Fruit fly (Drosophila melanogaster) whole organism, embryonic: Measurements from ENCODE around the gene Mabi.

Experiments
- Antp ChIP-seq: fragments of 200-800 bp; sonication (Bioruptor generic); optimal IDR thresholded peaks from 3 replicates; lab custom pipeline; 2016; ENCODE audit warnings: missing biosample characterization, missing genetic modification characterization
- Asciz ChIP-seq: fragments of 200-800 bp; sonication (Bioruptor generic); optimal IDR thresholded peaks from 2 replicates; lab custom pipeline; 2017; ENCODE audit warnings: missing biosample characterization, mild to moderate bottlenecking, missing genetic modification characterization, missing genetic modification reagents
- Bdp1 ChIP-seq: fragments of 200-800 bp; sonication (Bioruptor generic); optimal IDR thresholded peaks from 3 replicates; lab custom pipeline; 2016; ENCODE audit warnings: missing biosample characterization, missing genetic modification characterization
- Bgb ChIP-seq: fragments of 200-800 bp; sonication (Bioruptor generic); IDR thresholded peaks from 2 replicates; pipeline ENCODE4 v1.3.6; 2022; ENCODE audit warnings: missing biosample characterization, missing genetic modification characterization; ENCODE audit not compliant: partially characterized antibody
- CG10462 ChIP-seq: fragments of 200-800 bp; sonication (Bioruptor generic); optimal IDR thresholded peaks from 2 replicates; lab custom pipeline; 2016; ENCODE audit warnings: missing biosample characterization, missing genetic modification characterization
- CG10654 ChIP-seq: fragments of 200-800 bp; sonication (Bioruptor generic); optimal IDR thresholded peaks from 2 replicates; lab custom pipeline; 2016; ENCODE audit warnings: missing biosample characterization, missing genetic modification characterization
- CG11398 ChIP-seq: fragments of 200-800 bp; sonication (Bioruptor generic); optimal IDR thresholded peaks from 2 replicates; lab custom pipeline; 2016; ENCODE audit warnings: missing biosample characterization, missing genetic modification characterization
- CG11504 ChIP-seq: fragments of 200-800 bp; sonication (Bioruptor generic); optimal IDR thresholded peaks from 3 replicates; lab custom pipeline; 2019; ENCODE audit warnings: missing biosample characterization, mild to moderate bottlenecking, missing genetic modification characterization, moderate library complexity
- CG12219 ChIP-seq: fragments of 200-800 bp; sonication (Bioruptor generic); optimal IDR thresholded peaks from 3 replicates; lab custom pipeline; 2018; ENCODE audit warnings: missing biosample characterization, mild to moderate bottlenecking, missing genetic modification characterization
- CG12769 ChIP-seq: fragments of 200-800 bp; sonication (Bioruptor generic); optimal IDR thresholded peaks from 2 replicates; lab custom pipeline; 2019; ENCODE audit warnings: missing biosample characterization, mild to moderate bottlenecking, missing genetic modification characterization, moderate library complexity
- CG14014 ChIP-seq: fragments of 200-800 bp; sonication (Bioruptor generic); IDR thresholded peaks from 2 replicates; pipeline ENCODE4 v1.3.6; 2022; ENCODE audit warnings: missing biosample characterization, missing genetic modification characterization
- CG14667 ChIP-seq: fragments of 200-800 bp; sonication (Bioruptor generic); IDR thresholded peaks from 2 replicates; pipeline ENCODE4 v1.3.6; 2022; ENCODE audit warnings: missing biosample characterization, missing genetic modification characterization
- CG15696 ChIP-seq: fragments of 200-800 bp; sonication (Bioruptor generic); optimal IDR thresholded peaks from 2 replicates; lab custom pipeline; 2019; ENCODE audit warnings: missing biosample characterization, mild to moderate bottlenecking, missing genetic modification characterization, moderate library complexity
- CG2116 ChIP-seq: fragments of 200-800 bp; sonication (Bioruptor generic); optimal IDR thresholded peaks from 3 replicates; lab custom pipeline; 2018; ENCODE audit warnings: missing biosample characterization, mild to moderate bottlenecking, missing genetic modification characterization
- CG2875 ChIP-seq: fragments of 200-800 bp; sonication (Bioruptor generic); optimal IDR thresholded peaks from 2 replicates; lab custom pipeline; 2017; ENCODE audit warnings: missing biosample characterization, mild to moderate bottlenecking, missing genetic modification characterization, missing genetic modification reagents
- CG3065 ChIP-seq: fragments of 200-800 bp; sonication (Bioruptor generic); optimal IDR thresholded peaks from 2 replicates; lab custom pipeline; 2016; ENCODE audit warnings: missing biosample characterization, missing genetic modification characterization
- CG4730 ChIP-seq: fragments of 200-800 bp; sonication (Bioruptor generic); IDR thresholded peaks from 2 replicates; pipeline ENCODE4 v1.3.6; 2022; ENCODE audit warnings: missing biosample characterization, missing genetic modification characterization
- CG6254 ChIP-seq: fragments of 200-800 bp; sonication (Bioruptor generic); optimal IDR thresholded peaks from 3 replicates; lab custom pipeline; 2017; ENCODE audit warnings: mild to moderate bottlenecking, missing biosample characterization, missing genetic modification reagents, missing genetic modification characterization
- CG7271 ChIP-seq: fragments of 200-800 bp; sonication (Bioruptor generic); optimal IDR thresholded peaks from 2 replicates; lab custom pipeline; 2018; ENCODE audit warnings: missing biosample characterization, mild to moderate bottlenecking, missing genetic modification characterization, moderate library complexity
- CG8924 ChIP-seq: fragments of 200-800 bp; optimal IDR thresholded peaks from 3 replicates; lab custom pipeline; 2019; ENCODE audit warnings: missing biosample characterization, mild to moderate bottlenecking, missing genetic modification characterization, moderate library complexity
- CG9876 ChIP-seq: fragments of 200-800 bp; sonication (Bioruptor generic); optimal IDR thresholded peaks from 2 replicates; lab custom pipeline; 2016; ENCODE audit warnings: missing biosample characterization, missing genetic modification characterization
- Dip2 ChIP-seq: fragments of 200-800 bp; sonication (Bioruptor generic); IDR thresholded peaks from 2 replicates; pipeline ENCODE4 v1.3.6; 2022; ENCODE audit warnings: missing biosample characterization, missing genetic modification characterization
- H2.0 ChIP-seq: fragments of 200-800 bp; sonication (Bioruptor generic); IDR thresholded peaks from 2 replicates; pipeline ENCODE4 v1.3.6; 2022; ENCODE audit warnings: missing biosample characterization, missing genetic modification characterization
- Med ChIP-seq: fragments of 200-800 bp; sonication (Bioruptor generic); peaks from one replicate; lab custom pipeline; 2016; ENCODE audit warnings: missing biosample characterization, missing genetic modification characterization, mild to moderate bottlenecking, inconsistent platforms, moderate library complexity
- Ravus ChIP-seq: fragments of 200-800 bp; sonication (Bioruptor generic); IDR thresholded peaks from 2 replicates; pipeline ENCODE4 v1.3.6; 2022; ENCODE audit warnings: missing biosample characterization, missing genetic modification characterization
- Sox100B ChIP-seq: fragments of 200-800 bp; sonication (Bioruptor generic); optimal IDR thresholded peaks from 3 replicates; lab custom pipeline; 2018; ENCODE audit warnings: missing biosample characterization, mild to moderate bottlenecking, missing genetic modification characterization
- Ssrp ChIP-seq: fragments of 200-800 bp; sonication (Bioruptor generic); optimal IDR thresholded peaks from 2 replicates; lab custom pipeline; 2018; ENCODE audit warnings: missing biosample characterization, mild to moderate bottlenecking, missing genetic modification characterization, moderate library complexity
- al ChIP-seq: fragments of 200-800 bp; sonication (Bioruptor generic); IDR thresholded peaks from 2 replicates; pipeline ENCODE4 v1.3.6; 2022; ENCODE audit warnings: missing biosample characterization, missing genetic modification characterization
- bcd ChIP-seq: fragments of 200-800 bp; sonication (Bioruptor generic); optimal IDR thresholded peaks from 2 replicates; lab custom pipeline; 2017; ENCODE audit warnings: missing biosample characterization, mild to moderate bottlenecking, missing genetic modification characterization
- br ChIP-seq: fragments of >200 bp; optimal IDR thresholded peaks from 2 replicates; lab custom pipeline; 2017
- chn ChIP-seq: fragments of 200-800 bp; sonication (Bioruptor generic); optimal IDR thresholded peaks from 2 replicates; lab custom pipeline; 2016; ENCODE audit warnings: missing biosample characterization, missing genetic modification characterization
- eve ChIP-seq, 2 experiments: fragments of >200 bp; optimal IDR thresholded peaks; 2 replicates each; lab custom pipeline; 2017; ENCODE audit warnings: missing biosample characterization in 2 of 2, missing genetic modification characterization in 2 of 2
- fd96Cb ChIP-seq: fragments of 200-800 bp; sonication (Bioruptor generic); optimal IDR thresholded peaks from 2 replicates; lab custom pipeline; 2018; ENCODE audit warnings: missing biosample characterization, mild to moderate bottlenecking, missing genetic modification characterization, moderate library complexity
- gro ChIP-seq: fragments of 200-800 bp; sonication (Bioruptor generic); optimal IDR thresholded peaks from 2 replicates; lab custom pipeline; 2016; ENCODE audit warnings: missing biosample characterization, missing genetic modification characterization
- kay ChIP-seq: fragments of 200-800 bp; sonication (Bioruptor generic); optimal IDR thresholded peaks from 2 replicates; lab custom pipeline; 2016; ENCODE audit warnings: missing biosample characterization, missing genetic modification characterization
- prd ChIP-seq, 3 experiments: fragments of >200 bp in 2 of 3; fragments of 200-800 bp in 1 of 3; sonication (Bioruptor generic) in 1 of 3; optimal IDR thresholded peaks in 2 of 3; IDR thresholded peaks in 1 of 3; 2 replicates in 2 of 3; 3 replicates in 1 of 3; pipeline versions ENCODE4 v1.3.6 to Lab custom; 2017 to 2022; ENCODE audit warnings: missing biosample characterization in 1 of 3, missing genetic modification characterization in 1 of 3
- ranshi ChIP-seq: fragments of 200-800 bp; sonication (Bioruptor generic); IDR thresholded peaks from 2 replicates; pipeline ENCODE4 v1.3.6; 2022; ENCODE audit warnings: missing biosample characterization, missing genetic modification characterization
- sens ChIP-seq: fragments of 200-800 bp; sonication (Bioruptor generic); peaks from one replicate; lab custom pipeline; 2016; ENCODE audit warnings: missing biosample characterization, missing genetic modification characterization
- tap ChIP-seq: fragments of 200-800 bp; optimal IDR thresholded peaks from 3 replicates; lab custom pipeline; 2019; ENCODE audit warnings: missing biosample characterization, mild to moderate bottlenecking, missing genetic modification characterization, moderate library complexity

The Mabi gene

dm6 chr2L:13258702-13259101 lies 24.2 kb upstream of the Mabi start (continued):
- peak; percentile 48 for TF ChIP-seq CG11504 (tag; lab: Kevin White, UChicago)
- TF ChIP-seq H2.0 (GFP tag; lab: Robert Waterston, UW) = 0 out of 2 replicates have a peak, but pooled peaks have one; percentile 22
- TF ChIP-seq CG10654 (GFP tag; lab: Kevin White, UChicago) = no peak
- TF ChIP-seq Sox100B (GFP tag; lab: Kevin White, UChicago) = peak; percentile 8
- peak; percentile 15 for TF ChIP-seq CG12769 (tag; lab: Kevin White, UChicago)
- TF ChIP-seq Med (GFP tag; lab: Kevin White, UChicago) = peak; percentile 59
- 0 out of 2 replicates have a peak, but pooled peaks have one; percentile 23 for TF ChIP-seq CG14014 (GFP tag; lab: Robert Waterston, UW)
- peak; percentile 25; the same call in 1 of the 2 replicates for TF ChIP-seq al (GFP tag; lab: Robert Waterston, UW)
- peak; percentile 1 for TF ChIP-seq bcd (GFP tag; lab: Kevin White, UChicago)
- TF ChIP-seq ranshi (GFP tag; lab: Robert Waterston, UW) = no peak
- peak; percentile 7 for TF ChIP-seq Asciz (GFP tag; lab: Kevin White, UChicago)
- peak; percentile 19 for TF ChIP-seq fd96Cb (tag; lab: Kevin White, UChicago)
- TF ChIP-seq CG2116 (GFP tag; lab: Kevin White, UChicago) = no peak
- TF ChIP-seq sens (GFP tag; lab: Kevin White, UChicago) = peak; percentile 69
- TF ChIP-seq CG6254 (GFP tag; lab: Kevin White, UChicago) = peak; percentile 3
- TF ChIP-seq CG12219 (GFP tag; lab: Kevin White, UChicago) = peak; percentile 47
- TF ChIP-seq CG4730 (GFP tag; lab: Robert Waterston, UW) = no peak
- TF ChIP-seq eve (GFP tag; optimal IDR thresholded peaks at IDR 0.05; lab: Kevin White, UChicago) = peak in 1 of 2 experiments; percentile 40
- TF ChIP-seq kay (GFP tag; lab: Kevin White, UChicago) = no peak
- TF ChIP-seq CG9876 (GFP tag; lab: Kevin White, UChicago) = no peak
- peak; percentile 43 for TF ChIP-seq tap (tag; lab: Kevin White, UChicago)

dm6 chr2L:13257177-13257576 lies 22.7 kb upstream of the Mabi start, which contains the start of gene Naa20B:
TSS of gene Naa20B (plus strand) at chr2L:13257477.
- TF ChIP-seq CG14667 (GFP tag; lab: Robert Waterston, UW) (no peak), Bgb (no peak), gro (no peak), tap (tag; lab: Kevin White, UChicago) (no peak), Ravus (no peak), Ssrp (tag; lab: Kevin White, UChicago) (no peak), Antp (GFP tag; lab: Kevin White, UChicago) (no peak), CG7271 (tag; lab: Kevin White, UChicago) (no peak), CG8924 (tag; lab: Kevin White, UChicago) (no peak), Dip2 (GFP tag; lab: Robert Waterston, UW) (no peak), CG11398 (GFP tag; lab: Kevin White, UChicago) (no peak), CG2875 (GFP tag; lab: Kevin White, UChicago) (no peak), sens (GFP tag; lab: Kevin White, UChicago) (no peak), prd (optimal IDR thresholded peaks at IDR 0.05; lab: Kevin White, UChicago) (no peak), prd (GFP tag; IDR thresholded peaks at IDR 0.05; lab: Robert Waterston, UW) (no peak), CG3065 (GFP tag; lab: Kevin White, UChicago) (no peak), CG10462 (GFP tag; lab: Kevin White, UChicago) (no peak), CG15696 (no peak), chn (GFP tag; lab: Kevin White, UChicago) (no peak)

- TF ChIP-seq br (no peak), Bdp1 (GFP tag; lab: Kevin White, UChicago) (no peak)
- TF ChIP-seq, all 482 proteins: peak for 0
These were observed 16.7 kb upstream of the Mabi start for dm6 chr2L:13251167-13251566.
